Fruit fly (Drosophila melanogaster): ENCODE results near the gene Spn.
A peak's percentile ranks its signal among the peaks of the same experiment; 100 is the strongest.

Spn gene

dm6 chr3L:2586804-2587561 is 32.9 kb upstream of the Spn start, which contains the start of gene RpL8 (continued):
- TF ChIP-seq Rfx (GFP tag; IDR thresholded peaks at IDR 0.05) (peak; percentile 92), CG9727 (GFP tag; optimal IDR thresholded peaks at IDR 0.05) (peak; percentile 86), en (GFP tag; optimal IDR thresholded peaks at IDR 0.05) (peak; percentile 54), CG17385 (GFP tag; optimal IDR thresholded peaks at IDR 0.05) (peak; percentile 98), CG13424 (tag; optimal IDR thresholded peaks at IDR 0.05) (peak; percentile 66), CG6813 (GFP tag; optimal IDR thresholded peaks at IDR 0.05) (peak; percentile 92), gsb (GFP tag; IDR thresholded peaks at IDR 0.05) (peak; percentile 57), H2.0 (GFP tag; IDR thresholded peaks at IDR 0.05) (peak; percentile 86), hth (optimal IDR thresholded peaks at IDR 0.05) (no peak), lbe (GFP tag; optimal IDR thresholded peaks at IDR 0.05) (peak; percentile 20), hkb (optimal IDR thresholded peaks at IDR 0.05) (no peak), hkb (GFP tag; IDR thresholded peaks at IDR 0.05) (peak; percentile 86), C15 (GFP tag; IDR thresholded peaks at IDR 0.05) (0 out of 3 replicates have a peak, but pooled peaks have one; percentile 55), CG18011 (GFP tag; optimal IDR thresholded peaks at IDR 0.05) (peak; percentile 71), sr (GFP tag; IDR thresholded peaks at IDR 0.05) (peak; percentile 90), CG43689 (GFP tag; IDR thresholded peaks at IDR 0.05) (peak; percentile 70), CG9215 (GFP tag; IDR thresholded peaks at IDR 0.05) (peak; percentile 66), corto (GFP tag; optimal IDR thresholded peaks at IDR 0.05) (peak; percentile 0), ems (GFP tag; optimal IDR thresholded peaks at IDR 0.05) (peak; percentile 62), disco-r (GFP tag; optimal IDR thresholded peaks at IDR 0.05) (peak; percentile 65), Bdp1 (GFP tag; optimal IDR thresholded peaks at IDR 0.05) (peak; percentile 73), Dp (GFP tag; optimal IDR thresholded peaks at IDR 0.05) (no peak), wor (GFP tag; IDR thresholded peaks at IDR 0.05) (no peak), tio (GFP tag; optimal IDR thresholded peaks at IDR 0.05) (peak; percentile 53), fd64A (GFP tag; optimal IDR thresholded peaks at IDR 0.05) (peak; percentile 91), scrt (GFP tag; optimal IDR thresholded peaks at IDR 0.05) (peak; percentile 83), dmrt11E (tag; optimal IDR thresholded peaks at IDR 0.05) (peak; percentile 64), CG14050 (GFP tag; IDR thresholded peaks at IDR 0.05) (peak; percentile 78), CG30431 (GFP tag; optimal IDR thresholded peaks at IDR 0.05) (peak; percentile 60), HLH4C (GFP tag; IDR thresholded peaks at IDR 0.05; ENCODE audit: partially characterized antibody) (no peak), CG6765 (GFP tag; optimal IDR thresholded peaks at IDR 0.05) (peak; percentile 94), org-1 (GFP tag; optimal IDR thresholded peaks at IDR 0.05) (peak; percentile 64), CG12219 (GFP tag; optimal IDR thresholded peaks at IDR 0.05) (peak; percentile 88), CG10274 (GFP tag; optimal IDR thresholded peaks at IDR 0.05) (peak; percentile 65), Stat92E (GFP tag; optimal IDR thresholded peaks at IDR 0.05) (peak in 1 of 3 experiments; percentile 73), CG10654 (GFP tag; optimal IDR thresholded peaks at IDR 0.05) (peak; percentile 65), pnt (GFP tag; optimal IDR thresholded peaks at IDR 0.05) (peak; percentile 27), ATbp (GFP tag; optimal IDR thresholded peaks at IDR 0.05) (peak; percentile 86), CG7271 (tag; optimal IDR thresholded peaks at IDR 0.05) (peak; percentile 92), Taf1 (GFP tag; IDR thresholded peaks at IDR 0.05) (peak; percentile 41), zf30C (GFP tag; optimal IDR thresholded peaks at IDR 0.05) (peak; percentile 49), CG6254 (GFP tag; optimal IDR thresholded peaks at IDR 0.05) (peak; percentile 85), CG10267 (tag; optimal IDR thresholded peaks at IDR 0.05) (peak; percentile 68), CG6175 (GFP tag; IDR thresholded peaks at IDR 0.05) (peak; percentile 67; the same call in 2 of the 3 replicates), ap (GFP tag; IDR thresholded peaks at IDR 0.05) (peak; percentile 63), CG3995 (GFP tag; optimal IDR thresholded peaks at IDR 0.05) (peak; percentile 72), gem (tag; optimal IDR thresholded peaks at IDR 0.05) (peak; percentile 65), crp (GFP tag; optimal IDR thresholded peaks at IDR 0.05) (peak in 1 of 2 experiments; percentile 34), BtbVII (GFP tag; optimal IDR thresholded peaks at IDR 0.05) (peak; percentile 90)
